Worm (Caenorhabditis elegans) whole organism, young adult: ENCODE results near the gene gcy-1.

Source experiments
- B0019.2 ChIP-seq: fragments of 200-800 bp; sonication (Bioruptor generic); conservative IDR thresholded peaks from 2 replicates; pipeline ENCODE4 v1.3.6; 2022; ENCODE audit warnings: missing genetic modification reagents, missing genetic modification characterization, missing compliant biosample characterization
- B0261.1 ChIP-seq: sonication (generic microtip); optimal IDR thresholded peaks from 2 replicates; lab custom pipeline; 2016; ENCODE audit warnings: mild to moderate bottlenecking, missing genetic modification characterization, moderate library complexity, missing compliant biosample characterization
- C06A6.2 ChIP-seq: fragments of 200-800 bp; sonication (Bioruptor generic); conservative IDR thresholded peaks from 2 replicates; pipeline ENCODE4 v1.3.6; 2022; ENCODE audit warnings: missing genetic modification characterization, missing compliant biosample characterization
- C17E4.6 ChIP-seq: fragments of 200-800 bp; sonication (Bioruptor generic); IDR thresholded peaks from 2 replicates; pipeline ENCODE4 v1.3.6; 2022; ENCODE audit warnings: missing genetic modification reagents, missing genetic modification characterization, missing compliant biosample characterization
- D2030.7 ChIP-seq: fragments of 200-800 bp; sonication (Bioruptor generic); IDR thresholded peaks from 2 replicates; pipeline ENCODE4 v1.3.6; 2022; ENCODE audit warnings: missing genetic modification reagents, missing genetic modification characterization, missing compliant biosample characterization
- F49E8.2 ChIP-seq: sonication (generic microtip); optimal IDR thresholded peaks from 3 replicates; lab custom pipeline; 2017; ENCODE audit warnings: missing genetic modification characterization, mild to moderate bottlenecking, missing compliant biosample characterization, antibody characterized with exemption, moderate library complexity; ENCODE audit not compliant: insufficient read depth
- F55B11.4 ChIP-seq: sonication (generic microtip); optimal IDR thresholded peaks from 2 replicates; lab custom pipeline; 2016; ENCODE audit warnings: missing compliant biosample characterization, missing genetic modification characterization, borderline replicate concordance; ENCODE audit not compliant: insufficient read depth
- K11D2.4 ChIP-seq: fragments of 200-800 bp; sonication (Bioruptor generic); IDR thresholded peaks from 2 replicates; pipeline ENCODE4 v1.3.6; 2022; ENCODE audit warnings: missing genetic modification reagents, missing genetic modification characterization, missing compliant biosample characterization
- T26A5.8 ChIP-seq: sonication (generic microtip); optimal IDR thresholded peaks from 2 replicates; lab custom pipeline; 2016; ENCODE audit warnings: missing genetic modification characterization, missing compliant biosample characterization
- Y67H2A.10 ChIP-seq: fragments of 200-800 bp; sonication (Bioruptor generic); conservative IDR thresholded peaks from 2 replicates; pipeline ENCODE4 v1.3.6; 2022; ENCODE audit warnings: missing genetic modification reagents, missing genetic modification characterization, missing compliant biosample characterization
- Y95B8A.8 ChIP-seq: fragments of 200-800 bp; sonication (Bioruptor generic); IDR thresholded peaks from 2 replicates; pipeline ENCODE4 v1.3.6; 2022; ENCODE audit warnings: missing genetic modification reagents, missing genetic modification characterization, missing compliant biosample characterization
- aptf-2 ChIP-seq: fragments of 200-800 bp; sonication (Bioruptor generic); conservative IDR thresholded peaks from 2 replicates; pipeline ENCODE4 v1.3.6; 2022; ENCODE audit warnings: missing genetic modification reagents, missing genetic modification characterization, missing compliant biosample characterization
- aptf-3 ChIP-seq: fragments of 200-800 bp; sonication (Bioruptor generic); IDR thresholded peaks from 2 replicates; pipeline ENCODE4 v1.3.6; 2022; ENCODE audit warnings: missing genetic modification characterization, missing compliant biosample characterization
- attf-6 ChIP-seq: fragments of 200-800 bp; sonication (Bioruptor generic); IDR thresholded peaks from 2 replicates; pipeline ENCODE4 v1.3.6; 2022; ENCODE audit warnings: missing genetic modification reagents, missing genetic modification characterization, missing compliant biosample characterization
- ceh-100 ChIP-seq: fragments of 200-800 bp; sonication (Bioruptor generic); IDR thresholded peaks from 2 replicates; pipeline ENCODE4 v1.3.6; 2022; ENCODE audit warnings: missing genetic modification reagents, missing genetic modification characterization, missing compliant biosample characterization
- ceh-40 ChIP-seq: fragments of 200-800 bp; sonication (Bioruptor generic); IDR thresholded peaks from 2 replicates; pipeline ENCODE4 v1.3.6; 2022; ENCODE audit warnings: missing genetic modification characterization, missing compliant biosample characterization
- ceh-58 ChIP-seq: fragments of 200-800 bp; sonication (Bioruptor generic); IDR thresholded peaks from 2 replicates; pipeline ENCODE4 v1.3.6; 2022; ENCODE audit warnings: missing genetic modification characterization, missing compliant biosample characterization
- ceh-79 ChIP-seq: sonication (generic microtip); optimal IDR thresholded peaks from 2 replicates; lab custom pipeline; 2017; ENCODE audit warnings: mild to moderate bottlenecking, missing genetic modification characterization, missing compliant biosample characterization
- efl-1 ChIP-seq: fragments of 150-350 bp; optimal IDR thresholded peaks from 2 replicates; lab custom pipeline; 2014; ENCODE audit warnings: missing biosample characterization, missing genetic modification reagents, missing genetic modification characterization
- egl-18 ChIP-seq: fragments of 200-800 bp; sonication (Bioruptor generic); IDR thresholded peaks from 2 replicates; pipeline ENCODE4 v1.3.6; 2022; ENCODE audit warnings: missing genetic modification reagents, missing genetic modification characterization, missing compliant biosample characterization
- egrh-3 ChIP-seq: fragments of 200-800 bp; sonication (Bioruptor generic); IDR thresholded peaks from 2 replicates; pipeline ENCODE4 v1.3.6; 2022; ENCODE audit warnings: missing genetic modification reagents, missing genetic modification characterization, missing compliant biosample characterization
- ets-4 ChIP-seq: fragments of 200-800 bp; sonication (Bioruptor generic); optimal IDR thresholded peaks from 2 replicates; lab custom pipeline; 2018; ENCODE audit warnings: mild to moderate bottlenecking, missing genetic modification characterization, missing compliant biosample characterization
- him-1 ChIP-seq: sonication (generic microtip); optimal IDR thresholded peaks from 2 replicates; lab custom pipeline; 2016; ENCODE audit warnings: missing genotype, missing genetic modification reagents, missing genetic modification characterization, missing compliant biosample characterization
- hlh-26 ChIP-seq: fragments of 200-800 bp; sonication (Bioruptor generic); conservative IDR thresholded peaks from 2 replicates; pipeline ENCODE4 v1.3.6; 2022; ENCODE audit warnings: missing genetic modification reagents, missing genetic modification characterization, missing compliant biosample characterization
- hmg-1.2 ChIP-seq: fragments of 200-800 bp; sonication (Bioruptor generic); IDR thresholded peaks from 2 replicates; pipeline ENCODE4 v1.3.6; 2022; ENCODE audit warnings: missing genetic modification reagents, missing genetic modification characterization, missing compliant biosample characterization
- hsf-1 ChIP-seq: fragments of 200-800 bp; sonication (Bioruptor generic); IDR thresholded peaks from 2 replicates; pipeline ENCODE4 v1.3.6; 2022; ENCODE audit warnings: missing genetic modification reagents, missing genetic modification characterization, missing compliant biosample characterization
- lir-1 ChIP-seq: fragments of 200-800 bp; sonication (Bioruptor generic); conservative IDR thresholded peaks from 2 replicates; pipeline ENCODE4 v1.3.6; 2022; ENCODE audit warnings: missing genetic modification reagents, missing genetic modification characterization, missing compliant biosample characterization
- lsl-1 ChIP-seq: fragments of 200-800 bp; sonication (Bioruptor generic); optimal IDR thresholded peaks from 2 replicates; lab custom pipeline; 2018; ENCODE audit warnings: mild to moderate bottlenecking, missing genetic modification characterization, moderate library complexity, missing compliant biosample characterization
- madf-10 ChIP-seq: sonication (generic microtip); optimal IDR thresholded peaks from 2 replicates; lab custom pipeline; 2016; ENCODE audit warnings: mild to moderate bottlenecking, missing genetic modification characterization, missing compliant biosample characterization
- madf-6 ChIP-seq: fragments of 200-800 bp; sonication (Bioruptor generic); IDR thresholded peaks from 2 replicates; pipeline ENCODE4 v1.3.6; 2022; ENCODE audit warnings: missing genetic modification reagents, missing genetic modification characterization, missing compliant biosample characterization
- mcd-1 ChIP-seq: fragments of 200-800 bp; sonication (Bioruptor generic); IDR thresholded peaks from 2 replicates; pipeline ENCODE4 v1.3.6; 2022; ENCODE audit warnings: missing genetic modification reagents, missing genetic modification characterization, missing compliant biosample characterization
- mel-28 ChIP-seq: sonication (generic microtip); optimal IDR thresholded peaks from 2 replicates; lab custom pipeline; 2016; ENCODE audit warnings: borderline replicate concordance, mild to moderate bottlenecking, missing genetic modification characterization, missing compliant biosample characterization
- mes-4 ChIP-seq: sonication (generic microtip); optimal IDR thresholded peaks from 2 replicates; lab custom pipeline; 2016; ENCODE audit warnings: missing genotype, missing genetic modification characterization, missing compliant biosample characterization
- mxl-1 ChIP-seq: sonication (generic microtip); optimal IDR thresholded peaks from 2 replicates; lab custom pipeline; 2016; ENCODE audit warnings: missing genetic modification characterization, missing compliant biosample characterization
- nfya-2 ChIP-seq: fragments of 200-800 bp; sonication (Bioruptor generic); IDR thresholded peaks from 2 replicates; pipeline ENCODE4 v1.3.6; 2022; ENCODE audit warnings: missing genetic modification reagents, missing genetic modification characterization, missing compliant biosample characterization
- nhr-27 ChIP-seq: fragments of 200-800 bp; sonication (Bioruptor generic); optimal IDR thresholded peaks from 2 replicates; lab custom pipeline; 2018; ENCODE audit warnings: mild to moderate bottlenecking, missing genetic modification characterization, moderate library complexity, missing compliant biosample characterization
- nhr-90 ChIP-seq: sonication (generic microtip); optimal IDR thresholded peaks from 2 replicates; lab custom pipeline; 2016; ENCODE audit warnings: missing genotype, mild to moderate bottlenecking, missing genetic modification characterization, missing compliant biosample characterization
- pbrm-1 ChIP-seq: fragments of 200-800 bp; sonication (Bioruptor generic); IDR thresholded peaks from 2 replicates; pipeline ENCODE4 v1.3.6; 2022; ENCODE audit warnings: missing genetic modification reagents, missing genetic modification characterization, missing compliant biosample characterization
- rpc-1 ChIP-seq, 2 experiments: fragments of 150-350 bp in 1 of 2; sonication (generic microtip) in 1 of 2; optimal IDR thresholded peaks; 2 replicates each; lab custom pipeline; 2014 to 2018; ENCODE audit warnings: missing biosample characterization in 1 of 2, missing genetic modification characterization in 1 of 2, missing genetic modification reagents in 1 of 2, missing genotype in 1 of 2
- snpc-1.1 ChIP-seq: sonication (generic microtip); optimal IDR thresholded peaks from 2 replicates; lab custom pipeline; 2017; ENCODE audit warnings: missing genetic modification characterization, mild to moderate bottlenecking, missing compliant biosample characterization, antibody characterized with exemption, moderate library complexity, missing genotype, missing genetic modification reagents; ENCODE audit not compliant: insufficient read depth
- snpc-1.3 ChIP-seq: sonication (generic microtip); optimal IDR thresholded peaks from 2 replicates; lab custom pipeline; 2017; ENCODE audit warnings: missing genetic modification characterization, mild to moderate bottlenecking, missing compliant biosample characterization, antibody characterized with exemption, moderate library complexity, missing genotype, missing genetic modification reagents; ENCODE audit not compliant: insufficient read depth
- snpc-4 ChIP-seq, 5 experiments: fragments of 150-350 bp in 1 of 5; sonication (generic microtip) in 4 of 5; optimal IDR thresholded peaks; 2 replicates each; lab custom pipeline; 2014 to 2018; ENCODE audit warnings: missing genetic modification characterization in 5 of 5, missing biosample characterization in 3 of 5, antibody characterized with exemption in 2 of 5, mild to moderate bottlenecking in 2 of 5, missing compliant biosample characterization in 2 of 5, missing genotype in 2 of 5, moderate library complexity in 2 of 5, missing genetic modification reagents in 1 of 5
- tbx-9 ChIP-seq: sonication (generic microtip); optimal IDR thresholded peaks from 2 replicates; lab custom pipeline; 2016; ENCODE audit warnings: borderline replicate concordance, missing genetic modification characterization, inconsistent platforms, missing compliant biosample characterization
- unc-130 ChIP-seq: sonication (generic microtip); optimal IDR thresholded peaks from 2 replicates; lab custom pipeline; 2016; ENCODE audit warnings: missing genetic modification reagents, missing genetic modification characterization, missing compliant biosample characterization
- zim-3 ChIP-seq: sonication (generic microtip); optimal IDR thresholded peaks from 2 replicates; lab custom pipeline; 2017; ENCODE audit warnings: mild to moderate bottlenecking, missing genetic modification characterization, moderate library complexity, missing compliant biosample characterization
- ztf-26 ChIP-seq: sonication (generic microtip); optimal IDR thresholded peaks from 2 replicates; lab custom pipeline; 2017; ENCODE audit warnings: missing genetic modification characterization, missing compliant biosample characterization
- ztf-28 ChIP-seq: fragments of 200-800 bp; sonication (Bioruptor generic); IDR thresholded peaks from 2 replicates; pipeline ENCODE4 v1.3.6; 2022; ENCODE audit warnings: missing genetic modification reagents, missing genetic modification characterization, missing compliant biosample characterization
- ztf-6 ChIP-seq: fragments of 200-800 bp; sonication (Bioruptor generic); IDR thresholded peaks from 2 replicates; pipeline ENCODE4 v1.3.6; 2022; ENCODE audit warnings: missing genetic modification reagents, missing genetic modification characterization, missing compliant biosample characterization

Gene gcy-1

DNA sequence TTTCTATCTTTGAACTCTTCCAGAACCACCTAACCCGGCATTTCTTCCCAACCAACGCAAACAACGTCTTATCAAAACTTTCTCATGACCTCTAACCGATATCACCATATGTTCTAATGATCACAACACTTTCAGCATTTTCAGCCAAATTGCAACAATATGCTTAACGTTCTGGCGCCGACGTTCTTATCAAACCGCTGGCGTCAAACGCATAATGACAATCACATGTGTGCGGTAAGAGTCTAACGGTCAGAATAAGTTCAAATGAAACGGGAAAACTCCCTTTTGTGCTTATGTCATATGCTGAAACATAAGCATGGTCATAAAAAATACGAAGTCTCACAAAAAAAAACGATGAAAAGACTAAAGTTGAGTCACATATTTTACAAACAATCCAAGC is 15.8 kb downstream of the gcy-1 start (continued):
- TF ChIP-seq Y95B8A.8 (GFP tag; lab: Robert Waterston, UW) = peak; percentile 69; the same call in 1 of the 2 replicates
- no peak for TF ChIP-seq B0261.1 (tag; lab: Kevin White, UChicago)
- TF ChIP-seq snpc-1.3 (tag; lab: Kevin White, UChicago) = no peak
- TF ChIP-seq nhr-90 (tag; lab: Kevin White, UChicago) = peak; percentile 43
- TF ChIP-seq C17E4.6 = no peak
- TF ChIP-seq ztf-6 (GFP tag; lab: Robert Waterston, UW) = no peak
- no peak for TF ChIP-seq hlh-26
- TF ChIP-seq hsf-1 (GFP tag; lab: Robert Waterston, UW) = no peak
- no peak for TF ChIP-seq lir-1 (GFP tag; lab: Robert Waterston, UW)
- no peak for TF ChIP-seq ceh-79
- TF ChIP-seq nfya-2 (GFP tag; lab: Robert Waterston, UW) = no peak
- TF ChIP-seq efl-1 (GFP tag; lab: Kevin White, UChicago) = no peak
- TF ChIP-seq mcd-1 (GFP tag; lab: Robert Waterston, UW) = no peak
- TF ChIP-seq him-1 (tag; lab: Kevin White, UChicago) = no peak
- no peak for TF ChIP-seq snpc-1.1 (tag; lab: Kevin White, UChicago)
- no peak for TF ChIP-seq egrh-3 (GFP tag; lab: Robert Waterston, UW)
- TF ChIP-seq K11D2.4 (GFP tag; lab: Robert Waterston, UW) = no peak
- no peak for TF ChIP-seq ceh-40 (GFP tag; lab: Robert Waterston, UW)
- TF ChIP-seq egl-18 (GFP tag; lab: Robert Waterston, UW) = no peak
- TF ChIP-seq ceh-58 (GFP tag; lab: Robert Waterston, UW) = no peak
- no peak for TF ChIP-seq unc-130 (GFP tag; lab: Kevin White, UChicago)
- TF ChIP-seq attf-6 (GFP tag; lab: Robert Waterston, UW) = no peak
- TF ChIP-seq F49E8.2 (tag; lab: Kevin White, UChicago) = no peak
- no peak for TF ChIP-seq tbx-9 (tag; lab: Kevin White, UChicago)
- TF ChIP-seq Y67H2A.10 (GFP tag; lab: Robert Waterston, UW) = no peak
- TF ChIP-seq B0019.2 = no peak
- TF ChIP-seq pbrm-1 (GFP tag; lab: Robert Waterston, UW) = 0 out of 2 replicates have a peak, but pooled peaks have one; percentile 23
- no peak for TF ChIP-seq hmg-1.2 (GFP tag; lab: Robert Waterston, UW)
- no peak for TF ChIP-seq mel-28 (tag; lab: Kevin White, UChicago)
- no peak for TF ChIP-seq nhr-27
- TF ChIP-seq mxl-1 = no peak
- TF ChIP-seq ets-4 (GFP tag; lab: Kevin White, UChicago) = peak; percentile 59
- TF ChIP-seq madf-10 = peak; percentile 47
- no peak for TF ChIP-seq ztf-28 (GFP tag; lab: Robert Waterston, UW)
- TF ChIP-seq madf-6 (GFP tag; lab: Robert Waterston, UW) = no peak
- TF ChIP-seq ztf-26 (tag; lab: Kevin White, UChicago) = no peak
- TF ChIP-seq D2030.7 (GFP tag; lab: Robert Waterston, UW) = no peak
- TF ChIP-seq zim-3 (tag; lab: Kevin White, UChicago) = no peak
- no peak for TF ChIP-seq ceh-100 (GFP tag; lab: Robert Waterston, UW)
- TF ChIP-seq F55B11.4 (tag; lab: Kevin White, UChicago) = no peak
- TF ChIP-seq T26A5.8 (tag; lab: Kevin White, UChicago) = no peak
- no peak for TF ChIP-seq snpc-4 (GFP tag; optimal IDR thresholded peaks at IDR 0.05; lab: Kevin White, UChicago)
- TF ChIP-seq snpc-4 (tag; optimal IDR thresholded peaks at IDR 0.05; lab: Kevin White, UChicago) = no peak
- no peak for TF ChIP-seq mes-4 (tag; lab: Kevin White, UChicago)
- no peak for TF ChIP-seq aptf-2 (GFP tag; lab: Robert Waterston, UW)
- TF ChIP-seq lsl-1 (GFP tag; lab: Kevin White, UChicago) = no peak
- no peak for TF ChIP-seq aptf-3 (GFP tag; lab: Robert Waterston, UW)
- TF ChIP-seq C06A6.2 (GFP tag; lab: Robert Waterston, UW) = no peak
- no peak for TF ChIP-seq rpc-1 (optimal IDR thresholded peaks at IDR 0.05; lab: Kevin White, UChicago)
- no peak for TF ChIP-seq rpc-1 (tag; optimal IDR thresholded peaks at IDR 0.05; lab: Kevin White, UChicago)
